Fruit fly (Drosophila melanogaster) whole organism, prepupa: Measurements from ENCODE around the gene CG32551.

Source experiments
- Blimp-1 ChIP-seq: fragments of 200-800 bp; sonication (Bioruptor generic); optimal IDR thresholded peaks from 3 replicates; lab custom pipeline; 2017; ENCODE audit warnings: missing biosample characterization, missing genetic modification characterization, mild to moderate bottlenecking, moderate library complexity, missing genetic modification reagents
- CG10631 ChIP-seq: fragments of 200-800 bp; sonication (Bioruptor generic); optimal IDR thresholded peaks from 2 replicates; lab custom pipeline; 2016; ENCODE audit warnings: missing biosample characterization, missing genetic modification characterization
- CG10669 ChIP-seq: fragments of 200-800 bp; sonication (Bioruptor generic); optimal IDR thresholded peaks from 3 replicates; lab custom pipeline; 2018; ENCODE audit warnings: missing biosample characterization, mild to moderate bottlenecking, missing genetic modification characterization, moderate library complexity
- CG11762 ChIP-seq: fragments of 200-800 bp; sonication (Bioruptor generic); optimal IDR thresholded peaks from 3 replicates; lab custom pipeline; 2016; ENCODE audit warnings: missing biosample characterization, missing genetic modification characterization; ENCODE audit not compliant: insufficient read depth
- CG11902 ChIP-seq: fragments of 200-800 bp; sonication (Bioruptor generic); optimal IDR thresholded peaks from 3 replicates; lab custom pipeline; 2016; ENCODE audit warnings: missing biosample characterization, missing genetic modification characterization
- CG16779 ChIP-seq: fragments of 200-800 bp; sonication (Bioruptor generic); optimal IDR thresholded peaks from 3 replicates; lab custom pipeline; 2017; ENCODE audit warnings: missing biosample characterization, mild to moderate bottlenecking, missing genetic modification characterization
- CG3032 ChIP-seq: fragments of 200-800 bp; optimal IDR thresholded peaks from 2 replicates; lab custom pipeline; 2019; ENCODE audit warnings: missing biosample characterization, mild to moderate bottlenecking, missing genetic modification characterization, moderate library complexity
- CG3919 ChIP-seq: fragments of 200-800 bp; sonication (Bioruptor generic); optimal IDR thresholded peaks from 3 replicates; lab custom pipeline; 2016; ENCODE audit warnings: missing biosample characterization, missing genetic modification characterization
- CG4318 ChIP-seq: fragments of 200-800 bp; sonication (Bioruptor generic); optimal IDR thresholded peaks from 3 replicates; lab custom pipeline; 2017; ENCODE audit warnings: missing biosample characterization, mild to moderate bottlenecking, missing genetic modification characterization
- CG6163 ChIP-seq: fragments of 200-800 bp; sonication (Bioruptor generic); IDR thresholded peaks from 3 replicates; pipeline ENCODE4 v1.3.6; 2022; ENCODE audit warnings: missing biosample characterization, missing genetic modification characterization
- CG6808 ChIP-seq: fragments of 200-800 bp; sonication (Bioruptor generic); optimal IDR thresholded peaks from 3 replicates; lab custom pipeline; 2017; ENCODE audit warnings: missing biosample characterization, missing genetic modification characterization, mild to moderate bottlenecking, moderate library complexity, missing genetic modification reagents
- CG7368 ChIP-seq: fragments of 200-800 bp; sonication (Bioruptor generic); optimal IDR thresholded peaks from 3 replicates; lab custom pipeline; 2016; ENCODE audit warnings: missing biosample characterization, missing genetic modification characterization
- CG8319 ChIP-seq: fragments of 200-800 bp; sonication (Bioruptor generic); optimal IDR thresholded peaks from 3 replicates; lab custom pipeline; 2016; ENCODE audit warnings: missing biosample characterization, missing genetic modification characterization
- CG8632 ChIP-seq: fragments of 200-800 bp; sonication (Bioruptor generic); optimal IDR thresholded peaks from 3 replicates; lab custom pipeline; 2016; ENCODE audit warnings: missing biosample characterization, missing genetic modification characterization
- CG9139 ChIP-seq: fragments of 200-800 bp; sonication (Bioruptor generic); optimal IDR thresholded peaks from 3 replicates; lab custom pipeline; 2017; ENCODE audit warnings: missing biosample characterization, mild to moderate bottlenecking, missing genetic modification characterization
- Eip78C ChIP-seq: fragments of 200-800 bp; sonication (Bioruptor generic); peaks from one replicate; lab custom pipeline; 2016; ENCODE audit warnings: missing biosample characterization, missing genetic modification characterization
- Eip93F ChIP-seq: fragments of 200-800 bp; sonication (Bioruptor generic); optimal IDR thresholded peaks from 2 replicates; lab custom pipeline; 2016; ENCODE audit warnings: missing biosample characterization, mild to moderate bottlenecking, missing genetic modification characterization
- Ets21C ChIP-seq: fragments of 200-800 bp; sonication (Bioruptor generic); optimal IDR thresholded peaks from 3 replicates; lab custom pipeline; 2016; ENCODE audit warnings: missing biosample characterization, missing genetic modification characterization
- Ets96B ChIP-seq: fragments of 200-800 bp; optimal IDR thresholded peaks from 2 replicates; lab custom pipeline; 2019; ENCODE audit warnings: missing biosample characterization, mild to moderate bottlenecking, missing genetic modification characterization, moderate library complexity
- Gug ChIP-seq: fragments of 200-800 bp; sonication (Bioruptor generic); IDR thresholded peaks from 2 replicates; pipeline ENCODE4 v1.3.6; 2022; ENCODE audit warnings: missing biosample characterization, missing genetic modification characterization
- Hr38 ChIP-seq: sonication (Bioruptor generic); optimal IDR thresholded peaks from 2 replicates; lab custom pipeline; 2016; ENCODE audit warnings: missing biosample characterization, missing genetic modification characterization
- Hr39 ChIP-seq: fragments of 200-800 bp; sonication (Bioruptor generic); optimal IDR thresholded peaks from 2 replicates; lab custom pipeline; 2016; ENCODE audit warnings: missing biosample characterization, missing genetic modification characterization
- Hr4 ChIP-seq: fragments of 200-800 bp; sonication (Bioruptor generic); optimal IDR thresholded peaks from 3 replicates; lab custom pipeline; 2016; ENCODE audit warnings: missing biosample characterization, missing genetic modification characterization
- Met ChIP-seq: fragments of 200-800 bp; sonication (Bioruptor generic); optimal IDR thresholded peaks from 3 replicates; lab custom pipeline; 2016; ENCODE audit warnings: missing biosample characterization, missing genetic modification characterization
- OdsH ChIP-seq: fragments of 200-800 bp; sonication (Bioruptor generic); optimal IDR thresholded peaks from 3 replicates; lab custom pipeline; 2016; ENCODE audit warnings: missing biosample characterization, missing genetic modification characterization
- Smox ChIP-seq: fragments of 200-800 bp; sonication (Bioruptor generic); optimal IDR thresholded peaks from 3 replicates; lab custom pipeline; 2016; ENCODE audit warnings: missing biosample characterization, missing genetic modification characterization
- Sox14 ChIP-seq: fragments of 200-800 bp; sonication (Bioruptor generic); optimal IDR thresholded peaks from 3 replicates; lab custom pipeline; 2016; ENCODE audit warnings: missing biosample characterization, missing genetic modification characterization
- Sox15 ChIP-seq: fragments of 200-800 bp; sonication (Bioruptor generic); optimal IDR thresholded peaks from 3 replicates; lab custom pipeline; 2016; ENCODE audit warnings: missing biosample characterization, missing genetic modification characterization
- achi ChIP-seq: fragments of 200-800 bp; sonication (Bioruptor generic); optimal IDR thresholded peaks from 3 replicates; lab custom pipeline; 2016; ENCODE audit warnings: missing biosample characterization, missing genetic modification characterization
- dsx ChIP-seq: fragments of 200-800 bp; optimal IDR thresholded peaks from 3 replicates; lab custom pipeline; 2019; ENCODE audit warnings: missing biosample characterization, mild to moderate bottlenecking, missing genetic modification characterization, moderate library complexity; ENCODE audit not compliant: poor library complexity, severe bottlenecking
- eg ChIP-seq: fragments of 200-800 bp; sonication (Bioruptor generic); IDR thresholded peaks from 3 replicates; pipeline ENCODE4 v1.3.6; 2022; ENCODE audit warnings: missing biosample characterization, missing genetic modification characterization
- fd59A ChIP-seq: fragments of 200-800 bp; sonication (Bioruptor generic); optimal IDR thresholded peaks from 2 replicates; lab custom pipeline; 2017; ENCODE audit warnings: missing biosample characterization, mild to moderate bottlenecking, missing genetic modification characterization, missing genetic modification reagents
- lz ChIP-seq: fragments of 200-800 bp; sonication (Bioruptor generic); optimal IDR thresholded peaks from 3 replicates; lab custom pipeline; 2016; ENCODE audit warnings: missing biosample characterization, missing genetic modification characterization
- net ChIP-seq: fragments of 200-800 bp; sonication (Bioruptor generic); optimal IDR thresholded peaks from 3 replicates; lab custom pipeline; 2016; ENCODE audit warnings: missing biosample characterization, missing genetic modification characterization
- pdm3 ChIP-seq: fragments of 200-800 bp; sonication (Bioruptor generic); optimal IDR thresholded peaks from 3 replicates; lab custom pipeline; 2016; ENCODE audit warnings: missing biosample characterization, missing genetic modification characterization
- ss ChIP-seq, 2 experiments: fragments of 200-800 bp; sonication (Bioruptor generic); optimal IDR thresholded peaks; 2 replicates in 1 of 2; 3 replicates in 1 of 2; lab custom pipeline; 2017 to 2018; ENCODE audit warnings: mild to moderate bottlenecking in 2 of 2, missing biosample characterization in 2 of 2, missing genetic modification characterization in 2 of 2, moderate library complexity in 1 of 2
- svp ChIP-seq: fragments of 200-800 bp; sonication (Bioruptor generic); peaks from one replicate; lab custom pipeline; 2016; ENCODE audit warnings: missing biosample characterization, missing genetic modification characterization
- topi ChIP-seq: fragments of 200-800 bp; sonication (Bioruptor generic); optimal IDR thresholded peaks from 3 replicates; lab custom pipeline; 2016; ENCODE audit warnings: missing biosample characterization, missing genetic modification characterization
- vri ChIP-seq: fragments of 200-800 bp; sonication (Bioruptor generic); optimal IDR thresholded peaks from 3 replicates; lab custom pipeline; 2016; ENCODE audit warnings: missing biosample characterization, mild to moderate bottlenecking, missing genetic modification characterization

The CG32551 gene

dm6 chrX:18438568-18438967 lies at the start of gene CG32551:
Gene CG32551, plus strand, starts transcription at chrX:18438868.
- TF ChIP-seq svp (GFP tag; lab: Kevin White, UChicago), result peak; percentile 18
- no peak for TF ChIP-seq CG3032 (tag; lab: Kevin White, UChicago)
- no peak for TF ChIP-seq Sox14 (GFP tag; lab: Kevin White, UChicago)

dm6 chrX:18395157-18395556 lies 43.5 kb upstream of the CG32551 start:
- TF ChIP-seq eg, result 0 out of 3 replicates have a peak, but pooled peaks have one; percentile 15
- TF ChIP-seq svp (GFP tag; lab: Kevin White, UChicago), result peak; percentile 94
- TF ChIP-seq OdsH (GFP tag; lab: Kevin White, UChicago), result no peak
- TF ChIP-seq, all 60 proteins: peak for 2

dm6 chrX:18399965-18400364 lies 38.7 kb upstream of the CG32551 start, which contains the start of gene CG34328:
Gene CG34328, minus strand, starts transcription at chrX:18400065.
- TF ChIP-seq CG3032 (tag; lab: Kevin White, UChicago) (no peak), achi (no peak), OdsH (GFP tag; lab: Kevin White, UChicago) (no peak), Eip78C (GFP tag; lab: Kevin White, UChicago) (no peak), lz (no peak), topi (GFP tag; lab: Kevin White, UChicago) (no peak)

dm6 chrX:18402564-18402963 lies 36.1 kb upstream of the CG32551 start:
- TF ChIP-seq CG8319 (GFP tag; lab: Kevin White, UChicago) (no peak), svp (GFP tag; lab: Kevin White, UChicago) (peak; percentile 95)

dm6 chrX:18404150-18404631 lies 34.5 kb upstream of the CG32551 start:
- TF ChIP-seq Ets96B (no peak), fd59A (GFP tag; lab: Kevin White, UChicago) (no peak), CG3032 (tag; lab: Kevin White, UChicago) (no peak), svp (GFP tag; lab: Kevin White, UChicago) (peak; percentile 93), CG11762 (GFP tag; lab: Kevin White, UChicago) (no peak), Hr4 (no peak), dsx (GFP tag; lab: Kevin White, UChicago) (no peak), Eip93F (GFP tag; lab: Kevin White, UChicago) (no peak), CG7368 (GFP tag; lab: Kevin White, UChicago) (no peak)
- TF ChIP-seq, all 60 proteins: peak for 1

- no peak for TF ChIP-seq Sox15 (GFP tag; lab: Kevin White, UChicago)
- no peak for TF ChIP-seq CG10669 (GFP tag; lab: Kevin White, UChicago)
- TF ChIP-seq CG9139 (GFP tag; lab: Kevin White, UChicago), result no peak
- no peak for TF ChIP-seq Sox14 (GFP tag; lab: Kevin White, UChicago)
- no peak for TF ChIP-seq Eip93F (GFP tag; lab: Kevin White, UChicago)
- peak; percentile 16 for TF ChIP-seq Met (GFP tag; lab: Kevin White, UChicago)
- no peak for TF ChIP-seq Blimp-1 (GFP tag; lab: Kevin White, UChicago)
- no peak for TF ChIP-seq CG8632 (GFP tag; lab: Kevin White, UChicago)
- no peak for TF ChIP-seq CG16779 (tag; lab: Kevin White, UChicago)
- TF ChIP-seq CG11902 (GFP tag; lab: Kevin White, UChicago), result no peak
- TF ChIP-seq CG8319 (GFP tag; lab: Kevin White, UChicago), result no peak
- no peak; the same call in 2 of the 3 replicates for TF ChIP-seq CG6163 (GFP tag; lab: Robert Waterston, UW)
- TF ChIP-seq svp (GFP tag; lab: Kevin White, UChicago), result peak; percentile 77
- peak; percentile 60 for TF ChIP-seq CG4318 (GFP tag; lab: Kevin White, UChicago)
- peak; percentile 47 for TF ChIP-seq Gug
- peak; percentile 43; the same call in 1 of the 3 replicates for TF ChIP-seq eg
- TF ChIP-seq lz, result peak; percentile 16
- TF ChIP-seq Smox, result no peak
- TF ChIP-seq CG3032 (tag; lab: Kevin White, UChicago), result no peak
- TF ChIP-seq Ets21C (GFP tag; lab: Kevin White, UChicago), result no peak
- peak; percentile 88 for TF ChIP-seq vri (GFP tag; lab: Kevin White, UChicago)
- TF ChIP-seq CG6808 (GFP tag; lab: Kevin White, UChicago), result no peak
- TF ChIP-seq net (GFP tag; lab: Kevin White, UChicago), result no peak
- no peak for TF ChIP-seq Hr38 (GFP tag; lab: Kevin White, UChicago)
- TF ChIP-seq ss (GFP tag; optimal IDR thresholded peaks at IDR 0.05; lab: Kevin White, UChicago), result peak in 1 of 2 experiments; percentile 23
- TF ChIP-seq CG3919 (GFP tag; lab: Kevin White, UChicago), result no peak
- no peak for TF ChIP-seq pdm3
- TF ChIP-seq Hr39, result peak; percentile 10
- TF ChIP-seq CG10631 (GFP tag; lab: Kevin White, UChicago), result peak; percentile 5
Observed at dm6 chrX:18404632-18405238, 33.9 kb upstream of the CG32551 start.
